Worm (Caenorhabditis elegans) whole organism, L3 larva: ENCODE results near the gene col-41.

ENCODE experiments used
- ama-1 ChIP-seq: fragments of 150-350 bp; optimal IDR thresholded peaks from 2 replicates; lab custom pipeline; 2018
- elt-1 ChIP-seq: fragments of 150-350 bp; optimal IDR thresholded peaks from 2 replicates; lab custom pipeline; 2014; ENCODE audit warnings: missing biosample characterization, missing genetic modification characterization
- lin-15B ChIP-seq: fragments of 150-350 bp; optimal IDR thresholded peaks from 2 replicates; lab custom pipeline; 2014; ENCODE audit warnings: missing biosample characterization, missing genetic modification characterization

DNA sequence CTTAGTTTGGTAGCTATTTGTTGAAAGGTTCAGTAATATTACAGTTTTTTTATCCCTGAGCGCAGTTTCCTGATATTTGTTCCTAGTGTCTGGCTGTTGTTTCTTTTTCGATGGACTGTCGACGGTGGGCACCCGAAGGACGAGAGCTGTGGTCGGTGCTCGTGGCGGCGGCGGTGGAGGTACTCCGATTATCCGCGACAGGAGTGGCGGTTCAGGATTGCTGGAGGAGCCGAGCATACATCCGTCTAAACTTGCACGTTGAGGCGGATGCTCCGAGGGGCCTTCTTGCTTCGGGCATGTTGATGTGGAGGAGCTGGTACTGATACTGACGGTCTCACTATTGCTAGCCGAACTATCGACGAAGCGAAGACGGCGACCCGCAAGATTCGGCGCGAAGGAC lies 48.9 kb downstream of the col-41 start:
- TF ChIP-seq ama-1 (lab: Kevin White, UChicago) (no peak), elt-1 (no peak), lin-15B (tag; lab: Kevin White, UChicago) (no peak)
